Worm (Caenorhabditis elegans): ENCODE results near the gene ech-5.
A peak's percentile ranks its signal among the peaks of the same experiment; 100 is the strongest.

- peak; percentile 75 for TF ChIP-seq pes-1 (GFP tag; IDR thresholded peaks at IDR 0.05)
- peak; percentile 65; the same call in 1 of the 2 replicates for TF ChIP-seq sea-1 (GFP tag; conservative IDR thresholded peaks at IDR 0.05)
- peak; percentile 76; the same call in 1 of the 2 replicates for TF ChIP-seq scrt-1 (GFP tag; IDR thresholded peaks at IDR 0.05)
- no peak for TF ChIP-seq tra-4 (tag; optimal IDR thresholded peaks at IDR 0.05)
- peak; percentile 45 for TF ChIP-seq hmg-4 (GFP tag; optimal IDR thresholded peaks at IDR 0.05)
- TF ChIP-seq ceh-13 (GFP tag; optimal IDR thresholded peaks at IDR 0.05): peak; percentile 44
- peak; percentile 15 for TF ChIP-seq B0310.2 (tag; optimal IDR thresholded peaks at IDR 0.05)
- TF ChIP-seq ama-1 (optimal IDR thresholded peaks at IDR 0.05): no peak
- no peak for TF ChIP-seq hmbx-1 (tag; optimal IDR thresholded peaks at IDR 0.05)
- TF ChIP-seq ets-7 (tag; optimal IDR thresholded peaks at IDR 0.05): no peak
- TF ChIP-seq aly-1 (tag; optimal IDR thresholded peaks at IDR 0.05): peak; percentile 41
- peak; percentile 51 for TF ChIP-seq hnd-1 (tag; optimal IDR thresholded peaks at IDR 0.05)
- peak; percentile 70 for TF ChIP-seq F13C5.2 (tag; optimal IDR thresholded peaks at IDR 0.05)
These were observed 45.8 kb downstream of the ech-5 start for ce11 chrIV:842630-843029.

All from whole organism, early embryonic.